Fruit fly (Drosophila melanogaster) whole organism, embryonic: ENCODE results near the gene CG8563.

ENCODE experiments used
- ATbp ChIP-seq: fragments of 200-800 bp; sonication (Bioruptor generic); optimal IDR thresholded peaks from 2 replicates; lab custom pipeline; 2017; ENCODE audit warnings: missing biosample characterization, mild to moderate bottlenecking, missing genetic modification characterization, missing genetic modification reagents
- Adf1 ChIP-seq: fragments of 200-800 bp; sonication (Bioruptor generic); IDR thresholded peaks from 2 replicates; pipeline ENCODE4 v1.3.6; 2022; ENCODE audit warnings: missing biosample characterization, missing genetic modification characterization
- CG12071 ChIP-seq: fragments of 200-800 bp; sonication (Bioruptor generic); optimal IDR thresholded peaks from 3 replicates; lab custom pipeline; 2018; ENCODE audit warnings: missing biosample characterization, mild to moderate bottlenecking, missing genetic modification characterization
- CG1233 ChIP-seq: fragments of 200-800 bp; sonication (Bioruptor generic); optimal IDR thresholded peaks from 4 replicates; lab custom pipeline; 2018; ENCODE audit warnings: missing biosample characterization, mild to moderate bottlenecking, missing genetic modification characterization
- CG12942 ChIP-seq: fragments of 200-800 bp; sonication (Bioruptor generic); optimal IDR thresholded peaks from 3 replicates; lab custom pipeline; 2016; ENCODE audit warnings: missing biosample characterization, missing genetic modification characterization
- CG15479 ChIP-seq: fragments of 200-800 bp; sonication (Bioruptor generic); optimal IDR thresholded peaks from 3 replicates; lab custom pipeline; 2019; ENCODE audit warnings: missing biosample characterization, mild to moderate bottlenecking, missing genetic modification characterization, moderate library complexity
- CG15514 ChIP-seq: fragments of 200-800 bp; sonication (Bioruptor generic); optimal IDR thresholded peaks from 3 replicates; lab custom pipeline; 2017; ENCODE audit warnings: missing biosample characterization, missing genetic modification characterization, mild to moderate bottlenecking, moderate library complexity, missing genetic modification reagents
- CG16813 ChIP-seq: fragments of 200-800 bp; sonication (Bioruptor generic); IDR thresholded peaks from 3 replicates; pipeline ENCODE4 v1.3.6; 2022; ENCODE audit warnings: missing biosample characterization, missing genetic modification characterization; ENCODE audit not compliant: partially characterized antibody
- CG17361 ChIP-seq: fragments of 200-800 bp; sonication (Bioruptor generic); IDR thresholded peaks from 3 replicates; pipeline ENCODE4 v1.3.6; 2022; ENCODE audit warnings: missing biosample characterization, missing genetic modification characterization
- CG17829 ChIP-seq: fragments of 200-800 bp; optimal IDR thresholded peaks from 2 replicates; lab custom pipeline; 2019; ENCODE audit warnings: missing biosample characterization, mild to moderate bottlenecking, missing genetic modification characterization, moderate library complexity
- CG3163 ChIP-seq: fragments of 200-800 bp; sonication (Bioruptor generic); optimal IDR thresholded peaks from 3 replicates; lab custom pipeline; 2016; ENCODE audit warnings: missing biosample characterization, missing genetic modification characterization
- CG34376 ChIP-seq: fragments of 200-800 bp; sonication (Bioruptor generic); optimal IDR thresholded peaks from 2 replicates; lab custom pipeline; 2018; ENCODE audit warnings: missing biosample characterization, mild to moderate bottlenecking, missing genetic modification characterization
- CG42726 ChIP-seq: fragments of 200-800 bp; sonication (Bioruptor generic); IDR thresholded peaks from 2 replicates; pipeline ENCODE4 v1.3.6; 2022; ENCODE audit warnings: missing biosample characterization, missing genetic modification characterization; ENCODE audit not compliant: partially characterized antibody
- CG4854 ChIP-seq: fragments of 200-800 bp; sonication (Bioruptor generic); optimal IDR thresholded peaks from 2 replicates; lab custom pipeline; 2016; ENCODE audit warnings: missing biosample characterization, missing genetic modification characterization, inconsistent platforms
- CG6654 ChIP-seq: fragments of 200-800 bp; sonication (Bioruptor generic); optimal IDR thresholded peaks from 2 replicates; lab custom pipeline; 2017; ENCODE audit warnings: missing biosample characterization, mild to moderate bottlenecking, missing genetic modification characterization
- CG7928 ChIP-seq: fragments of 200-800 bp; sonication (Bioruptor generic); optimal IDR thresholded peaks from 2 replicates; lab custom pipeline; 2017; ENCODE audit warnings: missing biosample characterization, mild to moderate bottlenecking, missing genetic modification characterization
- CG7963 ChIP-seq: fragments of 200-800 bp; sonication (Bioruptor generic); IDR thresholded peaks from 3 replicates; pipeline ENCODE4 v1.3.6; 2022; ENCODE audit warnings: missing biosample characterization, missing genetic modification characterization; ENCODE audit not compliant: partially characterized antibody
- CG8281 ChIP-seq: fragments of 200-800 bp; sonication (Bioruptor generic); optimal IDR thresholded peaks from 2 replicates; lab custom pipeline; 2018; ENCODE audit warnings: missing biosample characterization, mild to moderate bottlenecking, missing genetic modification characterization, moderate library complexity
- CG8944 ChIP-seq: fragments of 200-800 bp; sonication (Bioruptor generic); optimal IDR thresholded peaks from 3 replicates; lab custom pipeline; 2016; ENCODE audit warnings: missing biosample characterization, missing genetic modification characterization
- D ChIP-seq, 2 experiments: fragments of 200-800 bp in 1 of 2; fragments of >200 bp in 1 of 2; sonication (Bioruptor generic) in 1 of 2; optimal IDR thresholded peaks; 2 replicates in 1 of 2; 3 replicates in 1 of 2; lab custom pipeline; 2017; ENCODE audit warnings: mild to moderate bottlenecking in 1 of 2, missing biosample characterization in 1 of 2, missing genetic modification characterization in 1 of 2, missing genetic modification reagents in 1 of 2
- ERR ChIP-seq: fragments of 200-800 bp; sonication (Bioruptor generic); optimal IDR thresholded peaks from 2 replicates; lab custom pipeline; 2016; ENCODE audit warnings: missing biosample characterization, missing genetic modification characterization
- Elba2 ChIP-seq: fragments of 200-800 bp; sonication (Bioruptor generic); optimal IDR thresholded peaks from 3 replicates; lab custom pipeline; 2016; ENCODE audit warnings: missing biosample characterization, missing genetic modification characterization
- Gug ChIP-seq: fragments of 200-800 bp; sonication (Bioruptor generic); IDR thresholded peaks from 4 replicates; pipeline ENCODE4 v1.3.6; 2022; ENCODE audit warnings: missing biosample characterization, missing genetic modification characterization
- HLH3B ChIP-seq: fragments of 200-800 bp; sonication (Bioruptor generic); IDR thresholded peaks from 2 replicates; pipeline ENCODE4 v1.3.6; 2022; ENCODE audit warnings: missing biosample characterization, missing genetic modification characterization
- Kr ChIP-seq: fragments of 200-800 bp; sonication (Bioruptor generic); optimal IDR thresholded peaks from 2 replicates; lab custom pipeline; 2017; ENCODE audit warnings: missing biosample characterization, mild to moderate bottlenecking, missing genetic modification characterization
- MBD-R2 ChIP-seq: fragments of 200-800 bp; sonication (Bioruptor generic); IDR thresholded peaks from 2 replicates; pipeline ENCODE4 v1.3.6; 2022; ENCODE audit warnings: missing biosample characterization, missing genetic modification characterization
- MESR4 ChIP-seq: fragments of 200-800 bp; sonication (Bioruptor generic); optimal IDR thresholded peaks from 2 replicates; lab custom pipeline; 2018; ENCODE audit warnings: missing biosample characterization, mild to moderate bottlenecking, missing genetic modification characterization, moderate library complexity
- Mrtf ChIP-seq: fragments of 200-800 bp; sonication (Bioruptor generic); IDR thresholded peaks from 3 replicates; pipeline ENCODE4 v1.3.6; 2022; ENCODE audit warnings: missing biosample characterization, missing genetic modification characterization
- Ravus ChIP-seq: fragments of 200-800 bp; sonication (Bioruptor generic); IDR thresholded peaks from 2 replicates; pipeline ENCODE4 v1.3.6; 2022; ENCODE audit warnings: missing biosample characterization, missing genetic modification characterization
- Sin3A ChIP-seq: fragments of >200 bp; optimal IDR thresholded peaks from 2 replicates; lab custom pipeline; 2018
- ase ChIP-seq: fragments of 200-800 bp; sonication (Bioruptor generic); IDR thresholded peaks from 3 replicates; pipeline ENCODE4 v1.3.6; 2022; ENCODE audit warnings: missing biosample characterization, missing genetic modification characterization
- az2 ChIP-seq: fragments of 200-800 bp; sonication (Bioruptor generic); optimal IDR thresholded peaks from 3 replicates; lab custom pipeline; 2016; ENCODE audit warnings: missing biosample characterization, missing genetic modification characterization
- bab2 ChIP-seq: fragments of 200-800 bp; sonication (Bioruptor generic); optimal IDR thresholded peaks from 2 replicates; lab custom pipeline; 2016; ENCODE audit warnings: missing biosample characterization, missing genetic modification characterization
- bsh ChIP-seq, 2 experiments: fragments of 200-800 bp; sonication (Bioruptor generic); optimal IDR thresholded peaks; 2 replicates each; lab custom pipeline; 2017 to 2018; ENCODE audit warnings: mild to moderate bottlenecking in 2 of 2, missing biosample characterization in 2 of 2, missing genetic modification characterization in 2 of 2, moderate library complexity in 1 of 2
- crol ChIP-seq: fragments of 200-800 bp; sonication (Bioruptor generic); IDR thresholded peaks from 2 replicates; pipeline ENCODE4 v1.3.6; 2022; ENCODE audit warnings: missing biosample characterization, missing genetic modification characterization
- da ChIP-seq: fragments of 200-800 bp; sonication (Bioruptor generic); optimal IDR thresholded peaks from 2 replicates; lab custom pipeline; 2016; ENCODE audit warnings: missing biosample characterization, missing genetic modification characterization
- en ChIP-seq: fragments of 200-800 bp; sonication (Bioruptor generic); optimal IDR thresholded peaks from 2 replicates; lab custom pipeline; 2016; ENCODE audit warnings: missing biosample characterization, missing genetic modification characterization
- esg ChIP-seq: fragments of 200-800 bp; sonication (Bioruptor generic); conservative IDR thresholded peaks from 2 replicates; pipeline ENCODE4 v1.3.6; 2022; ENCODE audit warnings: missing biosample characterization, missing genetic modification characterization
- fu2 ChIP-seq: fragments of 200-800 bp; sonication (Bioruptor generic); optimal IDR thresholded peaks from 2 replicates; lab custom pipeline; 2016; ENCODE audit warnings: missing biosample characterization, missing genetic modification characterization
- gt ChIP-seq: fragments of 200-800 bp; sonication (Bioruptor generic); IDR thresholded peaks from 2 replicates; pipeline ENCODE4 v1.3.6; 2022; ENCODE audit warnings: missing biosample characterization, missing genetic modification characterization
- knrl ChIP-seq: fragments of 200-800 bp; sonication (Bioruptor generic); IDR thresholded peaks from 3 replicates; pipeline ENCODE4 v1.3.6; 2022; ENCODE audit warnings: missing biosample characterization, missing genetic modification characterization; ENCODE audit not compliant: partially characterized antibody
- nerfin-2 ChIP-seq: fragments of 200-800 bp; sonication (Bioruptor generic); IDR thresholded peaks from 2 replicates; pipeline ENCODE4 v1.3.6; 2022; ENCODE audit warnings: missing biosample characterization, missing genetic modification characterization; ENCODE audit not compliant: partially characterized antibody
- pnt ChIP-seq: fragments of 200-800 bp; sonication (Bioruptor generic); optimal IDR thresholded peaks from 3 replicates; lab custom pipeline; 2016; ENCODE audit warnings: missing biosample characterization, missing genetic modification characterization
- sc ChIP-seq, 3 experiments: fragments of >200 bp in 2 of 3; fragments of 200-800 bp in 1 of 3; sonication (Bioruptor generic) in 1 of 3; optimal IDR thresholded peaks; 2 replicates in 2 of 3; 3 replicates in 1 of 3; lab custom pipeline; 2017; ENCODE audit warnings: mild to moderate bottlenecking in 1 of 3, missing biosample characterization in 1 of 3, missing genetic modification characterization in 1 of 3, missing genetic modification reagents in 1 of 3
- slbo ChIP-seq: fragments of 200-800 bp; sonication (Bioruptor generic); IDR thresholded peaks from 2 replicates; pipeline ENCODE4 v1.3.6; 2022; ENCODE audit warnings: missing biosample characterization, missing genetic modification characterization
- usp ChIP-seq: fragments of >200 bp; optimal IDR thresholded peaks from 2 replicates; lab custom pipeline; 2017; ENCODE audit warnings: missing biosample characterization, missing genetic modification characterization
- vnd ChIP-seq: fragments of 200-800 bp; sonication (Bioruptor generic); IDR thresholded peaks from 3 replicates; pipeline ENCODE4 v1.3.6; 2022; ENCODE audit warnings: missing biosample characterization, missing genetic modification characterization; ENCODE audit not compliant: partially characterized antibody
- zen ChIP-seq: fragments of 200-800 bp; sonication (Bioruptor generic); optimal IDR thresholded peaks from 3 replicates; lab custom pipeline; 2018; ENCODE audit warnings: missing biosample characterization, mild to moderate bottlenecking, missing genetic modification characterization, moderate library complexity

CG8563 gene

dm6 chr3L:7347984-7348631 is 42.4 kb upstream of the CG8563 start, which contains the start of the genes Srp19 and qm (continued):
- TF ChIP-seq slbo (GFP tag; lab: Robert Waterston, UW) (peak; percentile 67; the same call in 1 of the 2 replicates), CG15479 (GFP tag; lab: Kevin White, UChicago) (no peak), Adf1 (GFP tag; lab: Robert Waterston, UW) (peak; percentile 41), MESR4 (GFP tag; lab: Kevin White, UChicago) (peak; percentile 71), en (GFP tag; lab: Kevin White, UChicago) (no peak), crol (peak; percentile 99), CG16813 (peak; percentile 86), esg (GFP tag; lab: Robert Waterston, UW) (peak; percentile 21; the same call in 1 of the 2 replicates), HLH3B (no peak), vnd (GFP tag; lab: Robert Waterston, UW) (peak; percentile 85), sc (optimal IDR thresholded peaks at IDR 0.05; lab: Kevin White, UChicago) (no peak), sc (GFP tag; optimal IDR thresholded peaks at IDR 0.05; lab: Kevin White, UChicago) (no peak), fu2 (peak; percentile 4), CG15514 (GFP tag; lab: Kevin White, UChicago) (peak; percentile 64), CG3163 (GFP tag; lab: Kevin White, UChicago) (no peak), Kr (GFP tag; lab: Kevin White, UChicago) (no peak), ERR (GFP tag; lab: Kevin White, UChicago) (no peak), CG17829 (peak; percentile 43), Sin3A (lab: Kevin White, UChicago) (peak; percentile 95), pnt (peak; percentile 61), CG42726 (GFP tag; lab: Robert Waterston, UW) (peak; percentile 70; the same call in 1 of the 2 replicates), CG17361 (peak; percentile 53; the same call in 2 of the 3 replicates), usp (GFP tag; lab: Kevin White, UChicago) (no peak), ATbp (GFP tag; lab: Kevin White, UChicago) (no peak), CG8281 (tag; lab: Kevin White, UChicago) (no peak), bsh (GFP tag; optimal IDR thresholded peaks at IDR 0.05; lab: Kevin White, UChicago) (peak; percentile 13 to 36), knrl (GFP tag; lab: Robert Waterston, UW) (peak; percentile 92), da (GFP tag; lab: Kevin White, UChicago) (no peak), bab2 (GFP tag; lab: Kevin White, UChicago) (peak; percentile 29), CG6654 (GFP tag; lab: Kevin White, UChicago) (no peak), CG8944 (GFP tag; lab: Kevin White, UChicago) (peak; percentile 47), CG7963 (no peak; the same call in 2 of the 3 replicates), MBD-R2 (GFP tag; lab: Robert Waterston, UW) (peak; percentile 75; the same call in 1 of the 2 replicates), CG12071 (peak; percentile 55), gt (GFP tag; lab: Robert Waterston, UW) (no peak), Gug (GFP tag; lab: Robert Waterston, UW) (peak; percentile 24; the same call in 1 of the 4 replicates), CG34376 (GFP tag; lab: Kevin White, UChicago) (peak; percentile 41), zen (tag; lab: Kevin White, UChicago) (peak; percentile 35), CG1233 (GFP tag; lab: Kevin White, UChicago) (peak; percentile 39), az2 (GFP tag; lab: Kevin White, UChicago) (peak; percentile 47), Mrtf (GFP tag; lab: Robert Waterston, UW) (no peak), D (optimal IDR thresholded peaks at IDR 0.05; lab: Kevin White, UChicago) (no peak), D (GFP tag; optimal IDR thresholded peaks at IDR 0.05; lab: Kevin White, UChicago) (peak; percentile 26), ase (GFP tag; lab: Robert Waterston, UW) (0 out of 3 replicates have a peak, but pooled peaks have one; percentile 11), Ravus (no peak), CG7928 (no peak), nerfin-2 (no peak), Elba2 (GFP tag; lab: Kevin White, UChicago) (peak; percentile 19), CG4854 (GFP tag; lab: Kevin White, UChicago) (peak; percentile 26), CG12942 (peak; percentile 19)
